Fruit fly (Drosophila melanogaster) whole organism, embryonic: Measurements from ENCODE around the gene CG9300.

Source experiments
- Bgb ChIP-seq: fragments of 200-800 bp; sonication (Bioruptor generic); IDR thresholded peaks from 2 replicates; pipeline ENCODE4 v1.3.6; 2022; ENCODE audit warnings: missing biosample characterization, missing genetic modification characterization; ENCODE audit not compliant: partially characterized antibody
- Bteb2 ChIP-seq: fragments of 200-800 bp; sonication (Bioruptor generic); optimal IDR thresholded peaks from 2 replicates; lab custom pipeline; 2016; ENCODE audit warnings: missing biosample characterization, missing genetic modification characterization
- CG10543 ChIP-seq: fragments of 200-800 bp; sonication (Bioruptor generic); optimal IDR thresholded peaks from 3 replicates; lab custom pipeline; 2017; ENCODE audit warnings: missing biosample characterization, mild to moderate bottlenecking, missing genetic modification characterization, moderate library complexity
- CG11696 ChIP-seq: fragments of 200-800 bp; sonication (Bioruptor generic); IDR thresholded peaks from 2 replicates; pipeline ENCODE4 v1.3.6; 2022; ENCODE audit warnings: missing biosample characterization, missing genetic modification characterization
- CG12769 ChIP-seq: fragments of 200-800 bp; sonication (Bioruptor generic); optimal IDR thresholded peaks from 2 replicates; lab custom pipeline; 2019; ENCODE audit warnings: missing biosample characterization, mild to moderate bottlenecking, missing genetic modification characterization, moderate library complexity
- CG13894 ChIP-seq: fragments of 200-800 bp; sonication (Bioruptor generic); optimal IDR thresholded peaks from 3 replicates; lab custom pipeline; 2018; ENCODE audit warnings: missing biosample characterization, mild to moderate bottlenecking, missing genetic modification characterization, moderate library complexity
- CG15011 ChIP-seq: fragments of 200-800 bp; sonication (Bioruptor generic); optimal IDR thresholded peaks from 3 replicates; lab custom pipeline; 2018; ENCODE audit warnings: missing biosample characterization, mild to moderate bottlenecking, missing genetic modification characterization
- CG1529 ChIP-seq: fragments of 200-800 bp; sonication (Bioruptor generic); optimal IDR thresholded peaks from 3 replicates; lab custom pipeline; 2018; ENCODE audit warnings: missing biosample characterization, missing genetic modification characterization
- CG2199 ChIP-seq: fragments of 200-800 bp; sonication (Bioruptor generic); IDR thresholded peaks from 3 replicates; pipeline ENCODE4 v1.3.6; 2022; ENCODE audit warnings: missing biosample characterization, missing genetic modification characterization
- CG2202 ChIP-seq: fragments of 200-800 bp; sonication (Bioruptor generic); optimal IDR thresholded peaks from 2 replicates; lab custom pipeline; 2018; ENCODE audit warnings: missing biosample characterization, mild to moderate bottlenecking, missing genetic modification characterization
- CG2712 ChIP-seq: fragments of 200-800 bp; optimal IDR thresholded peaks from 3 replicates; lab custom pipeline; 2019; ENCODE audit warnings: missing biosample characterization, mild to moderate bottlenecking, missing genetic modification characterization, moderate library complexity
- CG34224 ChIP-seq: fragments of 200-800 bp; sonication (Bioruptor generic); IDR thresholded peaks from 3 replicates; pipeline ENCODE4 v1.3.6; 2022; ENCODE audit warnings: missing biosample characterization, missing genetic modification characterization; ENCODE audit not compliant: partially characterized antibody
- CG6175 ChIP-seq: fragments of 200-800 bp; sonication (Bioruptor generic); IDR thresholded peaks from 3 replicates; pipeline ENCODE4 v1.3.6; 2022; ENCODE audit warnings: missing biosample characterization, missing genetic modification characterization
- CG6854 ChIP-seq: fragments of 200-800 bp; sonication (Bioruptor generic); optimal IDR thresholded peaks from 3 replicates; lab custom pipeline; 2017; ENCODE audit warnings: missing biosample characterization, mild to moderate bottlenecking, missing genetic modification characterization
- CG7745 ChIP-seq: fragments of 200-800 bp; sonication (Bioruptor generic); optimal IDR thresholded peaks from 2 replicates; lab custom pipeline; 2018; ENCODE audit warnings: missing biosample characterization, mild to moderate bottlenecking, missing genetic modification characterization, moderate library complexity
- CG7987 ChIP-seq: fragments of 200-800 bp; sonication (Bioruptor generic); optimal IDR thresholded peaks from 2 replicates; lab custom pipeline; 2018; ENCODE audit warnings: missing biosample characterization, mild to moderate bottlenecking, missing genetic modification characterization, moderate library complexity
- D ChIP-seq, 2 experiments: fragments of 200-800 bp in 1 of 2; fragments of >200 bp in 1 of 2; sonication (Bioruptor generic) in 1 of 2; optimal IDR thresholded peaks; 2 replicates in 1 of 2; 3 replicates in 1 of 2; lab custom pipeline; 2017; ENCODE audit warnings: mild to moderate bottlenecking in 1 of 2, missing biosample characterization in 1 of 2, missing genetic modification characterization in 1 of 2, missing genetic modification reagents in 1 of 2
- Dbx ChIP-seq: fragments of 200-800 bp; sonication (Bioruptor generic); IDR thresholded peaks from 3 replicates; pipeline ENCODE4 v1.3.6; 2022; ENCODE audit warnings: missing biosample characterization, missing genetic modification characterization
- Ets65A ChIP-seq: fragments of 200-800 bp; sonication (Bioruptor generic); peaks from one replicate; lab custom pipeline; 2016; ENCODE audit warnings: missing biosample characterization, missing genetic modification characterization
- HLH3B ChIP-seq: fragments of 200-800 bp; sonication (Bioruptor generic); IDR thresholded peaks from 2 replicates; pipeline ENCODE4 v1.3.6; 2022; ENCODE audit warnings: missing biosample characterization, missing genetic modification characterization
- HLH54F ChIP-seq: fragments of 200-800 bp; sonication (Bioruptor generic); optimal IDR thresholded peaks from 3 replicates; lab custom pipeline; 2016; ENCODE audit warnings: missing biosample characterization, missing genetic modification characterization
- Hr3 ChIP-seq: fragments of 200-800 bp; sonication (Bioruptor generic); optimal IDR thresholded peaks from 3 replicates; lab custom pipeline; 2016; ENCODE audit warnings: missing biosample characterization, missing genetic modification characterization
- Hr78 ChIP-seq, 2 experiments: fragments of 200-800 bp in 1 of 2; fragments of >200 bp in 1 of 2; sonication (Bioruptor generic) in 1 of 2; optimal IDR thresholded peaks; 2 replicates each; lab custom pipeline; 2017 to 2019; ENCODE audit warnings: missing biosample characterization in 2 of 2, missing genetic modification characterization in 2 of 2, mild to moderate bottlenecking in 1 of 2, moderate library complexity in 1 of 2
- Med ChIP-seq: fragments of 200-800 bp; sonication (Bioruptor generic); peaks from one replicate; lab custom pipeline; 2016; ENCODE audit warnings: missing biosample characterization, missing genetic modification characterization, mild to moderate bottlenecking, inconsistent platforms, moderate library complexity
- Nf-YB ChIP-seq: fragments of 200-800 bp; sonication (Bioruptor generic); optimal IDR thresholded peaks from 3 replicates; lab custom pipeline; 2019; ENCODE audit warnings: missing biosample characterization, mild to moderate bottlenecking, missing genetic modification characterization, moderate library complexity
- Poxn ChIP-seq: fragments of 200-800 bp; sonication (Bioruptor generic); IDR thresholded peaks from 2 replicates; pipeline ENCODE4 v1.3.6; 2022; ENCODE audit warnings: missing biosample characterization, missing genetic modification characterization
- Rfx ChIP-seq: fragments of 200-800 bp; sonication (Bioruptor generic); IDR thresholded peaks from 2 replicates; pipeline ENCODE4 v1.3.6; 2022; ENCODE audit warnings: missing biosample characterization, missing genetic modification characterization
- Sin3A ChIP-seq: fragments of >200 bp; optimal IDR thresholded peaks from 2 replicates; lab custom pipeline; 2018
- Trl ChIP-seq, 3 experiments: fragments of >200 bp in 2 of 3; fragments of 200-800 bp in 1 of 3; sonication (Bioruptor generic) in 1 of 3; optimal IDR thresholded peaks; 2 replicates in 1 of 3; 3 replicates in 2 of 3; lab custom pipeline; 2016 to 2017; ENCODE audit warnings: missing biosample characterization in 1 of 3, missing genetic modification characterization in 1 of 3
- abd-A ChIP-seq: fragments of 200-800 bp; sonication (Bioruptor generic); optimal IDR thresholded peaks from 3 replicates; lab custom pipeline; 2019; ENCODE audit warnings: missing biosample characterization, mild to moderate bottlenecking, missing genetic modification characterization, moderate library complexity
- ap ChIP-seq: fragments of 200-800 bp; sonication (Bioruptor generic); IDR thresholded peaks from 2 replicates; pipeline ENCODE4 v1.3.6; 2022; ENCODE audit warnings: missing biosample characterization, missing genetic modification characterization
- bcd ChIP-seq: fragments of 200-800 bp; sonication (Bioruptor generic); optimal IDR thresholded peaks from 2 replicates; lab custom pipeline; 2017; ENCODE audit warnings: missing biosample characterization, mild to moderate bottlenecking, missing genetic modification characterization
- crc ChIP-seq: fragments of 200-800 bp; sonication (Bioruptor generic); optimal IDR thresholded peaks from 2 replicates; lab custom pipeline; 2016; ENCODE audit warnings: missing biosample characterization, missing genetic modification characterization
- crol ChIP-seq: fragments of 200-800 bp; sonication (Bioruptor generic); IDR thresholded peaks from 2 replicates; pipeline ENCODE4 v1.3.6; 2022; ENCODE audit warnings: missing biosample characterization, missing genetic modification characterization
- esg ChIP-seq: fragments of 200-800 bp; sonication (Bioruptor generic); conservative IDR thresholded peaks from 2 replicates; pipeline ENCODE4 v1.3.6; 2022; ENCODE audit warnings: missing biosample characterization, missing genetic modification characterization
- gt ChIP-seq: fragments of 200-800 bp; sonication (Bioruptor generic); IDR thresholded peaks from 2 replicates; pipeline ENCODE4 v1.3.6; 2022; ENCODE audit warnings: missing biosample characterization, missing genetic modification characterization
- her ChIP-seq: fragments of 200-800 bp; sonication (Bioruptor generic); optimal IDR thresholded peaks from 2 replicates; lab custom pipeline; 2016; ENCODE audit warnings: missing biosample characterization, missing genetic modification characterization
- inv ChIP-seq: fragments of 200-800 bp; sonication (Bioruptor generic); IDR thresholded peaks from 2 replicates; pipeline ENCODE4 v1.3.6; 2022; ENCODE audit warnings: missing biosample characterization, missing genetic modification characterization; ENCODE audit not compliant: partially characterized antibody
- kah ChIP-seq: fragments of 200-800 bp; sonication (Bioruptor generic); optimal IDR thresholded peaks from 2 replicates; lab custom pipeline; 2018; ENCODE audit warnings: missing biosample characterization, mild to moderate bottlenecking, missing genetic modification characterization
- otp ChIP-seq: fragments of 200-800 bp; sonication (Bioruptor generic); IDR thresholded peaks from 3 replicates; pipeline ENCODE4, ENCODE4 v1.3.6; 2022; ENCODE audit warnings: missing biosample characterization, missing genetic modification characterization
- phol ChIP-seq: fragments of 200-800 bp; sonication (Bioruptor generic); optimal IDR thresholded peaks from 3 replicates; lab custom pipeline; 2018; ENCODE audit warnings: missing biosample characterization, mild to moderate bottlenecking, missing genetic modification characterization, moderate library complexity
- ranshi ChIP-seq: fragments of 200-800 bp; sonication (Bioruptor generic); IDR thresholded peaks from 2 replicates; pipeline ENCODE4 v1.3.6; 2022; ENCODE audit warnings: missing biosample characterization, missing genetic modification characterization
- so ChIP-seq: fragments of 200-800 bp; sonication (Bioruptor generic); IDR thresholded peaks from 3 replicates; pipeline ENCODE4 v1.3.6; 2022; ENCODE audit warnings: missing biosample characterization, missing genetic modification characterization
- tio ChIP-seq: fragments of 200-800 bp; sonication (Bioruptor generic); optimal IDR thresholded peaks from 2 replicates; lab custom pipeline; 2017; ENCODE audit warnings: missing biosample characterization, missing genetic modification characterization, inconsistent platforms
- tna ChIP-seq: fragments of 200-800 bp; sonication (Bioruptor generic); IDR thresholded peaks from 2 replicates; pipeline ENCODE4 v1.3.6; 2022; ENCODE audit warnings: missing biosample characterization, missing genetic modification characterization; ENCODE audit not compliant: partially characterized antibody
- vvl ChIP-seq: fragments of 200-800 bp; sonication (Bioruptor generic); IDR thresholded peaks from 2 replicates; pipeline ENCODE4 v1.3.6; 2022; ENCODE audit warnings: missing biosample characterization, missing genetic modification characterization
- zf30C ChIP-seq: fragments of 200-800 bp; sonication (Bioruptor generic); optimal IDR thresholded peaks from 3 replicates; lab custom pipeline; 2018; ENCODE audit warnings: missing biosample characterization, mild to moderate bottlenecking, missing genetic modification characterization

Gene CG9300

DNA sequence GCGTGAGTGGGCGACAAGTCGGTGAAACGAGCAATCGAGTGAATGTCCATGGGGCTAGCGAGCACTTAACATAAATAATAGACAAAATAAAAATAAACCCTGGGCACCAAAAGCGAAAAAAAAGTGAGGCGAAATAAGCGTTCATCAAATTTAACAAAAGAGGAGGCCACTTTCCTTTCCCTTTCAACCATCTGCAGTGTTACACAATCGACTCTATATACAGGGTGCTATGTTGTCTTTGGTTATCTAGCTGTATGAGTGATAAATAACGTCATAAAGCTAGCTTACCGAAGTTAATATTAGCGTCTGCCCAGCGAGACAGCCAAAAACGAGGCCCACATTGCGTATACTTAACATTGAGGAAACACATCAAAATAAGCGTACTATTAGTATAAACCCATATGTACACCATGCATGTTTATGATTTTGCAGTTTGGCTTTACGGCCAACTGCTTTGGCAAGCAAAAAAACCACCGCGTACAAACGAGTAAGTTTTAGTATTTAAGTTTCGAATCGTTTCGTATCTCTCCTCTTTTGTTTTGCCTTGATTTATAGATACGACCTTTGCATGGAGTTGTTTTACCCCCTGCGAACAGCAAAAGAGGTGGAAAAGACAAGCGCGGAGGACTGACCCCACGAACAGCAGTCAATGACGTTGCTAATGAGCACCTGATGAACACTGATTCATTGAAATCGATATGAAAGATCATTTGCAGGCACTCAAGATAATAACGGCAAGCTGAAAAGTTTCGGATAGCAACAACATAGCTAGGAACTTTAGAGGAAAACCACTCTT, 12.9 kb downstream of the CG9300 start (continued):
- TF ChIP-seq inv (GFP tag; lab: Robert Waterston, UW) (no peak), esg (GFP tag; lab: Robert Waterston, UW) (no peak), Hr3 (GFP tag; lab: Kevin White, UChicago) (no peak)

- TF ChIP-seq so (GFP tag; lab: Robert Waterston, UW) (peak; percentile 24; the same call in 1 of the 3 replicates), HLH3B (GFP tag; lab: Robert Waterston, UW) (no peak), ranshi (GFP tag; lab: Robert Waterston, UW) (no peak), CG10543 (peak; percentile 3), CG6175 (0 out of 3 replicates have a peak, but pooled peaks have one; percentile 34), crc (no peak), CG15011 (GFP tag; lab: Kevin White, UChicago) (no peak), CG6854 (no peak), Dbx (0 out of 3 replicates have a peak, but pooled peaks have one; percentile 37), phol (tag; lab: Kevin White, UChicago) (no peak), crol (GFP tag; lab: Robert Waterston, UW) (no peak), Nf-YB (GFP tag; lab: Kevin White, UChicago) (peak; percentile 11), CG13894 (tag; lab: Kevin White, UChicago) (peak; percentile 100), CG2202 (tag; lab: Kevin White, UChicago) (no peak), D (optimal IDR thresholded peaks at IDR 0.05; lab: Kevin White, UChicago) (peak; percentile 20), D (GFP tag; optimal IDR thresholded peaks at IDR 0.05; lab: Kevin White, UChicago) (no peak), CG34224 (GFP tag; lab: Robert Waterston, UW) (no peak), tna (no peak), vvl (peak; percentile 68), CG1529 (no peak), CG7987 (GFP tag; lab: Kevin White, UChicago) (no peak), CG7745 (tag; lab: Kevin White, UChicago) (no peak), gt (no peak), Bteb2 (GFP tag; lab: Kevin White, UChicago) (no peak), ap (GFP tag; lab: Robert Waterston, UW) (no peak), CG11696 (no peak), HLH54F (no peak), Rfx (GFP tag; lab: Robert Waterston, UW) (no peak), zf30C (GFP tag; lab: Kevin White, UChicago) (no peak), Trl (optimal IDR thresholded peaks at IDR 0.05; lab: Kevin White, UChicago) (no peak), Trl (GFP tag; optimal IDR thresholded peaks at IDR 0.05; lab: Kevin White, UChicago) (no peak), Hr78 (GFP tag; optimal IDR thresholded peaks at IDR 0.05; lab: Kevin White, UChicago) (no peak), CG2199 (GFP tag; lab: Robert Waterston, UW) (peak; percentile 71; the same call in 1 of the 3 replicates), kah (GFP tag; lab: Kevin White, UChicago) (no peak), Sin3A (lab: Kevin White, UChicago) (no peak), CG2712 (tag; lab: Kevin White, UChicago) (no peak), bcd (GFP tag; lab: Kevin White, UChicago) (no peak), CG12769 (tag; lab: Kevin White, UChicago) (peak; percentile 75), Bgb (GFP tag; lab: Robert Waterston, UW) (no peak), her (GFP tag; lab: Kevin White, UChicago) (no peak), Poxn (GFP tag; lab: Robert Waterston, UW) (no peak), otp (GFP tag; lab: Robert Waterston, UW) (no peak), abd-A (tag; lab: Kevin White, UChicago) (peak; percentile 31), Ets65A (GFP tag; lab: Kevin White, UChicago) (peak; percentile 53), tio (GFP tag; lab: Kevin White, UChicago) (no peak), Med (peak; percentile 48)
Measured at dm6 chr3L:19566127-19566526, 13.9 kb downstream of the CG9300 start.
